Fruit fly (Drosophila melanogaster): ENCODE data around the gene CG17681.

The CG17681 gene

dm6 chr2L:18148552-18149219 lies 4.2 kb upstream of the CG17681 start (continued):
- TF ChIP-seq CG6254 (GFP tag; optimal IDR thresholded peaks at IDR 0.05): peak; percentile 66
- peak; percentile 91 for TF ChIP-seq pfk (GFP tag; optimal IDR thresholded peaks at IDR 0.05)
- TF ChIP-seq sd (tag; optimal IDR thresholded peaks at IDR 0.05): peak; percentile 72
- peak; percentile 75 for TF ChIP-seq onecut (GFP tag; IDR thresholded peaks at IDR 0.05)
- TF ChIP-seq kni (GFP tag; optimal IDR thresholded peaks at IDR 0.05): peak; percentile 59
- peak; percentile 74 for TF ChIP-seq CG6683 (GFP tag; optimal IDR thresholded peaks at IDR 0.05)
- TF ChIP-seq ERR (GFP tag; optimal IDR thresholded peaks at IDR 0.05): no peak
- TF ChIP-seq tap (tag; optimal IDR thresholded peaks at IDR 0.05): peak; percentile 71
- TF ChIP-seq rib (GFP tag; IDR thresholded peaks at IDR 0.05): peak; percentile 83
- TF ChIP-seq HLH4C (GFP tag; IDR thresholded peaks at IDR 0.05; ENCODE audit: partially characterized antibody): no peak
- peak; percentile 42 for TF ChIP-seq CG17186 (GFP tag; optimal IDR thresholded peaks at IDR 0.05)
- TF ChIP-seq Dll (GFP tag; IDR thresholded peaks at IDR 0.05; ENCODE audit: partially characterized antibody): no peak
- peak; percentile 25 for TF ChIP-seq nom (GFP tag; optimal IDR thresholded peaks at IDR 0.05)
- peak; percentile 69 for TF ChIP-seq CG17385 (GFP tag; optimal IDR thresholded peaks at IDR 0.05)
- no peak for TF ChIP-seq tll (GFP tag; optimal IDR thresholded peaks at IDR 0.05)
- TF ChIP-seq CG9437 (GFP tag; optimal IDR thresholded peaks at IDR 0.05): no peak
- no peak for TF ChIP-seq Ssrp (tag; optimal IDR thresholded peaks at IDR 0.05)
- TF ChIP-seq mirr (GFP tag; optimal IDR thresholded peaks at IDR 0.05): peak; percentile 99
- TF ChIP-seq NfI (GFP tag; optimal IDR thresholded peaks at IDR 0.05): peak; percentile 66
- TF ChIP-seq dysf (GFP tag; IDR thresholded peaks at IDR 0.05): no peak
- TF ChIP-seq knrl (GFP tag; IDR thresholded peaks at IDR 0.05; ENCODE audit: partially characterized antibody): no peak
- TF ChIP-seq seq (GFP tag; IDR thresholded peaks at IDR 0.05): no peak; the same call in 1 of the 2 replicates
- TF ChIP-seq D19A (tag; optimal IDR thresholded peaks at IDR 0.05): peak; percentile 7
- peak; percentile 25 for TF ChIP-seq ems (GFP tag; optimal IDR thresholded peaks at IDR 0.05)
- TF ChIP-seq tup (GFP tag; optimal IDR thresholded peaks at IDR 0.05): peak; percentile 35
- TF ChIP-seq corto (GFP tag; optimal IDR thresholded peaks at IDR 0.05): no peak
- peak; percentile 39 for TF ChIP-seq Sry-β (GFP tag; optimal IDR thresholded peaks at IDR 0.05)
- TF ChIP-seq toy (GFP tag; IDR thresholded peaks at IDR 0.05): peak; percentile 23; the same call in 1 of the 2 replicates
- TF ChIP-seq CG42726 (GFP tag; IDR thresholded peaks at IDR 0.05; ENCODE audit: partially characterized antibody): no peak
- no peak for TF ChIP-seq Usf (GFP tag; optimal IDR thresholded peaks at IDR 0.05)
- TF ChIP-seq CG18476 (GFP tag; optimal IDR thresholded peaks at IDR 0.05): no peak
- no peak for TF ChIP-seq p53 (GFP tag; optimal IDR thresholded peaks at IDR 0.05)
- TF ChIP-seq ac (GFP tag; optimal IDR thresholded peaks at IDR 0.05): peak; percentile 62
- peak; percentile 3 for TF ChIP-seq CG7745 (tag; optimal IDR thresholded peaks at IDR 0.05)
- peak; percentile 11 for TF ChIP-seq CG3995 (GFP tag; optimal IDR thresholded peaks at IDR 0.05)
- TF ChIP-seq mam (GFP tag; optimal IDR thresholded peaks at IDR 0.05): no peak
- TF ChIP-seq CG30403 (GFP tag; optimal IDR thresholded peaks at IDR 0.05): no peak
- TF ChIP-seq bsh (GFP tag; optimal IDR thresholded peaks at IDR 0.05): peak in 1 of 2 experiments; percentile 82
- peak; percentile 10 for TF ChIP-seq CG8388 (GFP tag; optimal IDR thresholded peaks at IDR 0.05)
- TF ChIP-seq CG30020 (tag; optimal IDR thresholded peaks at IDR 0.05): no peak
- TF ChIP-seq D19B (GFP tag; optimal IDR thresholded peaks at IDR 0.05): peak; percentile 24
- TF ChIP-seq CG11093 (GFP tag; IDR thresholded peaks at IDR 0.05): no peak
- peak; percentile 43 for TF ChIP-seq TFAM (GFP tag; optimal IDR thresholded peaks at IDR 0.05)
- TF ChIP-seq B-H2 (GFP tag; optimal IDR thresholded peaks at IDR 0.05): peak; percentile 67
- TF ChIP-seq hb (GFP tag; IDR thresholded peaks at IDR 0.05; ENCODE audit: partially characterized antibody): no peak
- no peak for TF ChIP-seq CG43689 (GFP tag; IDR thresholded peaks at IDR 0.05)
- TF ChIP-seq CoRest (tag; optimal IDR thresholded peaks at IDR 0.05): peak; percentile 24
- TF ChIP-seq CG4617 (GFP tag; optimal IDR thresholded peaks at IDR 0.05; ENCODE audit: borderline replicate concordance): no peak

Data from whole organism, embryonic.